Fruit fly (Drosophila melanogaster) whole organism: ENCODE data around the gene Cpr67B.

Experiments
- CG8478 ChIP-seq: fragments of >200 bp; optimal IDR thresholded peaks from 2 replicates; lab custom pipeline; 2018; ENCODE audit warnings: inconsistent platforms
- Dll ChIP-seq: fragments of >200 bp; optimal IDR thresholded peaks from 2 replicates; lab custom pipeline; 2017
- EcR ChIP-seq, 2 experiments: fragments of >200 bp; optimal IDR thresholded peaks; 2 replicates each; lab custom pipeline; 2017; ENCODE audit warnings: missing biosample characterization in 2 of 2, missing genetic modification characterization in 2 of 2, missing genetic modification reagents in 2 of 2
- pan ChIP-seq: fragments of >200 bp; optimal IDR thresholded peaks from 2 replicates; lab custom pipeline; 2017
- psq ChIP-seq: fragments of >200 bp; optimal IDR thresholded peaks from 2 replicates; lab custom pipeline; 2017
- usp ChIP-seq: fragments of >200 bp; optimal IDR thresholded peaks from 2 replicates; lab custom pipeline; 2017; ENCODE audit warnings: missing biosample characterization, missing genetic modification characterization, mixed read lengths

Cpr67B gene

dm6 chr3L:9401354-9402156 is 3.0 kb upstream of the Cpr67B start:
- TF ChIP-seq pan (no peak), EcR (GFP tag; optimal IDR thresholded peaks at IDR 0.05; lab: Kevin White, UChicago) (no peak), usp (GFP tag; lab: Kevin White, UChicago) (no peak), psq (lab: Kevin White, UChicago) (no peak), Dll (no peak), CG8478 (lab: Kevin White, UChicago) (peak; percentile 48)

DNA sequence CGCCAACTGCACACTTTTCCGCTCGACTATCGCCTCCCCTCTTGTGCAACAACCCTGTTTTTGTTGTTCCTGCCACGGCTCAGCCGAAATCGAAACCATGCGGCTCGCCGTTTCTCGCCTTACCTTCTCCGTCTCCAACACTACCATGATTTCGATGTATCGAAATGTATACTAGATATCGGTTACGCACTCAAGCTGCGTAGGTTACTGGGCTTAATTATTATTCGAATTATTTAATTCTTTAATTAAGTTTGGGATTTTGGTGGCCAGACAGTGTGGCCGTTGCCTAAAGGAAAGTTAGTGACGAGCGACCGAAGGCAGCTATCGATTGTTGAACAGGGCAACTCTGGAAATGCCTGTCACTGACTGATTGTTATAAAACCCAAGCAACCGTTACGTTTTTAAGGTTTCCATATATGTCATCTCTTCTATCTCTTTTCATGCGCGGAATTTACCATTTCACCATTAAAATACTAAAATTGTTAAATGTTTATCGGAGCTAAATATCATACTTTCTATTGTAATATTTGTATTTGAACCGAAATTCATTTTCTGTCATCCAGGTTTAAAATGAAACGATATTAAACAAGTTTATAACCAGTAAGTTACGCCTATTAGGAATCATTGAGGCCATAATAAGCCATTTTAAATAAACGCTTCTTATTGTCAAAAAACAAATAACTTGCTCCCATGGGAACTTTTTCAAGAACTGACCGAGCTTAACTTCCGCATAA is 2.3 kb upstream of the Cpr67B start, which contains the start of gene eIF4E1:
eIF4E1 (minus strand) TSS at position 304 of the 734 bp plus-strand sequence.
- no peak for TF ChIP-seq CG8478 (lab: Kevin White, UChicago)
- no peak for TF ChIP-seq Dll
- TF ChIP-seq usp (GFP tag; lab: Kevin White, UChicago), result no peak
- TF ChIP-seq psq (lab: Kevin White, UChicago), result no peak
- TF ChIP-seq pan, result no peak
- TF ChIP-seq EcR (GFP tag; optimal IDR thresholded peaks at IDR 0.05; lab: Kevin White, UChicago), result no peak

DNA sequence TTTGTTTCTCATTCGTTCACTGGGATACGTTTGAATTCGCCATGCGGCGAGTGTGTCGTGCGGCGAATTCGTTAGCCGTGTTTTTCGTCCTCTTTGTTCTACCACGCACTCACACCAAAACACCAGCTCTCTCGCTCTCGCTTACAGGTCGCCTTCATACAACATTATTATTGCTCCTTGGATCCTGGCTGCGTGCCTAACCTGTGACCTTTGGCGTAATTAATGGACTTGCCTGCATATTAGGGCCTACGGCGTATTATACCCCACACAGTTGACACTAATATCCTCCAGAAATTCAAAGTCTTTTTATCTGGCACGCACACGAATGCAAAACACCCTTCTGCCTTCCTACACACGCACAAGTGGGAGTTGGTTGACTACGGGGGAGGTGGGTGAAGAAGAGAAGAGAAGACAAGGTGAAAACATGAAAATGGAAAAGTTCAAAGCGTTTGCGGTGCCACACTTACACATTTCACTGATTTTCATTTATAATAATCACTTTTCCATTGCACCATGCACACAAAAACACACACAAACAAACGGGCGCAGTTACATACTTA is 5.5 kb downstream of the Cpr67B start:
- TF ChIP-seq pan (no peak), usp (GFP tag; lab: Kevin White, UChicago) (no peak), psq (lab: Kevin White, UChicago) (no peak), EcR (GFP tag; optimal IDR thresholded peaks at IDR 0.05; lab: Kevin White, UChicago) (no peak), CG8478 (lab: Kevin White, UChicago) (no peak), Dll (no peak)

dm6 chr3L:9410754-9411423 is 6.3 kb downstream of the Cpr67B start, which contains the start of the genes CG4022 and Cpsf5:
Gene CG4022 (minus strand): TSS chr3L:9410832.
Gene Cpsf5 (plus strand): TSS chr3L:9411038.
- TF ChIP-seq psq (lab: Kevin White, UChicago), result no peak
- TF ChIP-seq pan, result no peak
- TF ChIP-seq Dll, result no peak
- no peak for TF ChIP-seq usp (GFP tag; lab: Kevin White, UChicago)
- TF ChIP-seq CG8478 (lab: Kevin White, UChicago), result no peak
- TF ChIP-seq EcR (GFP tag; optimal IDR thresholded peaks at IDR 0.05; lab: Kevin White, UChicago), result no peak

- TF ChIP-seq usp (GFP tag; lab: Kevin White, UChicago), result no peak
- TF ChIP-seq CG8478 (lab: Kevin White, UChicago), result no peak
- TF ChIP-seq pan, result no peak
- no peak for TF ChIP-seq EcR (GFP tag; optimal IDR thresholded peaks at IDR 0.05; lab: Kevin White, UChicago)
- no peak for TF ChIP-seq Dll
- TF ChIP-seq psq (lab: Kevin White, UChicago), result no peak
Measured at dm6 chr3L:9417288-9417687, 12.7 kb downstream of the Cpr67B start, which contains the start of gene CG3982. Gene CG3982 (minus strand): TSS chr3L:9417388.

- TF ChIP-seq CG8478 (lab: Kevin White, UChicago) (no peak), usp (GFP tag; lab: Kevin White, UChicago) (no peak), EcR (GFP tag; optimal IDR thresholded peaks at IDR 0.05; lab: Kevin White, UChicago) (no peak), psq (lab: Kevin White, UChicago) (no peak), Dll (no peak), pan (no peak)
Measured at dm6 chr3L:9419328-9419727, 14.7 kb downstream of the Cpr67B start.

DNA sequence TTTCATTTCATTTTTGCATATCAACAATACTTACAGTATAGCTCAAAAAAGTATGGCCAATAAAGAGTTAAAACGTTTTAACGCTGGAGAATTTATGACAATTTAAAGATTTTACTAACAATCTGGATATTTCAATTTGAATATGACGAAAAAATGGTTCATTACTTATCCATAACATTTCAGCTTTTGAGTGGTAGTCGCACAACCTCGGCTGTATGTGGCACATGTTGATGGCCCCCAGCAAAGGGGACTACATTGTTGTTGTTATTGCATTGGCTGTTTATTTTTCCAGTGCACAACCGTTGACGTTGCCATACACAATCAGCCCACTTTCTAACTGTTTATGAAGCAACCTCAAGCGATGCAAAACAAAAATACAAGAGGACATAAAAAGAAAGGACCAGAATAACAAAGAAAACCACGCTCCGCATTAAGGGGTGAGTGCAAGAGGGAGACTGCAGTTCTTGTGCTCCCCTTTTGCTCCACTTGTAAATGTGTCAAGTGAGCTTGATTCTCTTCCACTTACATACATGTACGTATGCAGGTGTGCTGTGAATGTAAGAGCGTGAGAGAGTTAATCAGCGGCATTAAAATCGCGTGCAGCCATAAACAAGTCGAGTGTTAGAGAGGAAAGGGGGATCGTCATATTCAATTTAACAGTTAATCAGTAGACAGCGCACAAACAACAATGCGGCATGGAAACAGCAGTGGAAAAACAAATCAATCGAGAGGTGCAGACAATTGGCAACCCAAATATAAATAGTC is 15.6 kb downstream of the Cpr67B start:
- TF ChIP-seq CG8478 (lab: Kevin White, UChicago), result no peak
- TF ChIP-seq EcR (GFP tag; optimal IDR thresholded peaks at IDR 0.05; lab: Kevin White, UChicago), result no peak
- no peak for TF ChIP-seq psq (lab: Kevin White, UChicago)
- no peak for TF ChIP-seq usp (GFP tag; lab: Kevin White, UChicago)
- no peak for TF ChIP-seq Dll
- TF ChIP-seq pan, result no peak

DNA sequence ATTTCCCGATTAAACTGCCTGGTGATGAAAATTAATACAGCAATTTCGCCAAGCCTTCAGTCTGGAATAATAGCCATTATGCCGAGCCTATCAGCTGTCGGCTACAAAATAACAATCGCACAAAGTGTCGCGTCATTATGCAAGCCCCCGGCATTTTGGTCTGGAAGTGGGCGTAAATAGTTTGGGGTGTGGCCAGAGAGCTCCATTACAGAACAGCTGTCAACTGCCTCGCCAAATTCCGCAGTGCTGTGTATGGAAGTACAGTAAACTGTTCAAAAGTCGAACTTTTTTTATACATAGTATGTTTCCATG is 16.2 kb downstream of the Cpr67B start:
- no peak for TF ChIP-seq Dll
- TF ChIP-seq psq (lab: Kevin White, UChicago), result no peak
- TF ChIP-seq EcR (GFP tag; optimal IDR thresholded peaks at IDR 0.05; lab: Kevin White, UChicago), result no peak
- TF ChIP-seq usp (GFP tag; lab: Kevin White, UChicago), result no peak
- TF ChIP-seq CG8478 (lab: Kevin White, UChicago), result no peak
- TF ChIP-seq pan, result no peak

DNA sequence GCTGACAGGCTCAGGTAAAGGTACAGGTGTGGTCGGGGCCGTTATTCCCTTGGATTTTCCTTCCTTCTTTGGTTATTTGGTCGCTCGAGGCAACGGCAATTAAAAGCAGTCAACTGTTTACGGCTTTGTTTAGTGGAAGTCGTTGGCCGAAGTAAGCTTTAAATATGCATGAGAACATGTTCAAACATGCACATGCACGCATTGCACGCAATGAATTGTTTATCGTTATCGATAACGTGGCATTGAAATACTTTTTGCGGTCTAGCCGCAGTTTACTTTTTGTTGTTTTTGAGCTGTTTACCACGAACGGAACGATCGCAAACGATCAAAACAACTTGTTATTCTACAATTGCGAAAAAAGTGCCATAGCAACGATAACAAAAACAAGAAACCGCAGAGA is 17.0 kb downstream of the Cpr67B start:
- TF ChIP-seq CG8478 (lab: Kevin White, UChicago) (no peak), pan (no peak), Dll (no peak), usp (GFP tag; lab: Kevin White, UChicago) (no peak), EcR (GFP tag; optimal IDR thresholded peaks at IDR 0.05; lab: Kevin White, UChicago) (no peak), psq (lab: Kevin White, UChicago) (no peak)

- TF ChIP-seq pan (no peak), EcR (GFP tag; optimal IDR thresholded peaks at IDR 0.05; lab: Kevin White, UChicago) (no peak), Dll (no peak), usp (GFP tag; lab: Kevin White, UChicago) (no peak), CG8478 (lab: Kevin White, UChicago) (no peak), psq (lab: Kevin White, UChicago) (no peak)
Measured at dm6 chr3L:9422135-9422534, 17.5 kb downstream of the Cpr67B start.
